Worm (Caenorhabditis elegans) whole organism, young adult: Measurements from ENCODE around the gene F37A4.1.

ENCODE experiments used
- B0019.2 ChIP-seq: fragments of 200-800 bp; sonication (Bioruptor generic); conservative IDR thresholded peaks from 2 replicates; pipeline ENCODE4 v1.3.6; 2022; ENCODE audit warnings: missing genetic modification reagents, missing genetic modification characterization, missing compliant biosample characterization
- B0261.1 ChIP-seq: sonication (generic microtip); optimal IDR thresholded peaks from 2 replicates; lab custom pipeline; 2016; ENCODE audit warnings: mild to moderate bottlenecking, missing genetic modification characterization, moderate library complexity, missing compliant biosample characterization
- F49E8.2 ChIP-seq: sonication (generic microtip); optimal IDR thresholded peaks from 3 replicates; lab custom pipeline; 2017; ENCODE audit warnings: missing genetic modification characterization, mild to moderate bottlenecking, missing compliant biosample characterization, antibody characterized with exemption, moderate library complexity; ENCODE audit not compliant: insufficient read depth
- F52B5.7 ChIP-seq: sonication (generic microtip); optimal IDR thresholded peaks from 2 replicates; lab custom pipeline; 2016; ENCODE audit warnings: mild to moderate bottlenecking, missing genetic modification characterization, missing compliant biosample characterization
- Y56A3A.18 ChIP-seq: fragments of 200-800 bp; sonication (Bioruptor generic); IDR thresholded peaks from 2 replicates; pipeline ENCODE4 v1.3.6; 2022; ENCODE audit warnings: missing genetic modification reagents, missing genetic modification characterization, missing compliant biosample characterization
- Y95B8A.8 ChIP-seq: fragments of 200-800 bp; sonication (Bioruptor generic); IDR thresholded peaks from 2 replicates; pipeline ENCODE4 v1.3.6; 2022; ENCODE audit warnings: missing genetic modification reagents, missing genetic modification characterization, missing compliant biosample characterization
- athp-1 ChIP-seq: sonication (generic microtip); optimal IDR thresholded peaks from 2 replicates; lab custom pipeline; 2017; ENCODE audit warnings: mild to moderate bottlenecking, missing genetic modification characterization, missing compliant biosample characterization
- attf-6 ChIP-seq: fragments of 200-800 bp; sonication (Bioruptor generic); IDR thresholded peaks from 2 replicates; pipeline ENCODE4 v1.3.6; 2022; ENCODE audit warnings: missing genetic modification reagents, missing genetic modification characterization, missing compliant biosample characterization
- bed-1 ChIP-seq: fragments of 200-800 bp; sonication (Bioruptor generic); IDR thresholded peaks from 2 replicates; pipeline ENCODE4 v1.3.6; 2022; ENCODE audit warnings: missing genetic modification reagents, missing genetic modification characterization, missing compliant biosample characterization
- cebp-2 ChIP-seq: fragments of 200-800 bp; sonication (Bioruptor generic); IDR thresholded peaks from 2 replicates; pipeline ENCODE4 v1.3.6; 2022; ENCODE audit warnings: missing genetic modification characterization, missing compliant biosample characterization
- ceh-27 ChIP-seq: fragments of 200-800 bp; sonication (Bioruptor generic); optimal IDR thresholded peaks from 2 replicates; lab custom pipeline; 2018; ENCODE audit warnings: mild to moderate bottlenecking, missing genetic modification characterization, moderate library complexity, missing compliant biosample characterization
- ceh-79 ChIP-seq: sonication (generic microtip); optimal IDR thresholded peaks from 2 replicates; lab custom pipeline; 2017; ENCODE audit warnings: mild to moderate bottlenecking, missing genetic modification characterization, missing compliant biosample characterization
- die-1 ChIP-seq: sonication (generic microtip); optimal IDR thresholded peaks from 2 replicates; lab custom pipeline; 2016; ENCODE audit warnings: missing genotype, mild to moderate bottlenecking, missing genetic modification characterization, missing compliant biosample characterization
- dpff-1 ChIP-seq: sonication (generic microtip); optimal IDR thresholded peaks from 2 replicates; lab custom pipeline; 2017; ENCODE audit warnings: mild to moderate bottlenecking, missing genetic modification characterization, missing compliant biosample characterization
- ekl-4 ChIP-seq: fragments of 200-800 bp; sonication (Bioruptor generic); IDR thresholded peaks from 2 replicates; pipeline ENCODE4 v1.3.6; 2022; ENCODE audit warnings: missing genetic modification reagents, missing genetic modification characterization, missing compliant biosample characterization
- gei-17 ChIP-seq: fragments of 200-800 bp; sonication (Bioruptor generic); optimal IDR thresholded peaks from 2 replicates; lab custom pipeline; 2018; ENCODE audit warnings: mild to moderate bottlenecking, missing genetic modification characterization, missing compliant biosample characterization
- him-1 ChIP-seq: sonication (generic microtip); optimal IDR thresholded peaks from 2 replicates; lab custom pipeline; 2016; ENCODE audit warnings: missing genotype, missing genetic modification reagents, missing genetic modification characterization, missing compliant biosample characterization
- hmg-20 ChIP-seq: fragments of 200-800 bp; sonication (Bioruptor generic); IDR thresholded peaks from 2 replicates; pipeline ENCODE4 v1.3.6; 2022; ENCODE audit warnings: missing genetic modification reagents, missing genetic modification characterization, missing compliant biosample characterization
- hrde-1 ChIP-seq: sonication (generic microtip); optimal IDR thresholded peaks from 2 replicates; lab custom pipeline; 2016; ENCODE audit warnings: missing genetic modification characterization, mild to moderate bottlenecking, missing compliant biosample characterization, moderate library complexity, missing genotype, missing genetic modification reagents, borderline replicate concordance
- hsf-1 ChIP-seq: fragments of 200-800 bp; sonication (Bioruptor generic); IDR thresholded peaks from 2 replicates; pipeline ENCODE4 v1.3.6; 2022; ENCODE audit warnings: missing genetic modification reagents, missing genetic modification characterization, missing compliant biosample characterization
- lir-1 ChIP-seq: fragments of 200-800 bp; sonication (Bioruptor generic); conservative IDR thresholded peaks from 2 replicates; pipeline ENCODE4 v1.3.6; 2022; ENCODE audit warnings: missing genetic modification reagents, missing genetic modification characterization, missing compliant biosample characterization
- madf-6 ChIP-seq: fragments of 200-800 bp; sonication (Bioruptor generic); IDR thresholded peaks from 2 replicates; pipeline ENCODE4 v1.3.6; 2022; ENCODE audit warnings: missing genetic modification reagents, missing genetic modification characterization, missing compliant biosample characterization
- madf-8 ChIP-seq: fragments of 200-800 bp; sonication (Bioruptor generic); conservative IDR thresholded peaks from 2 replicates; pipeline ENCODE4 v1.3.6; 2022; ENCODE audit warnings: missing genetic modification reagents, missing genetic modification characterization, missing compliant biosample characterization
- mcd-1 ChIP-seq: fragments of 200-800 bp; sonication (Bioruptor generic); IDR thresholded peaks from 2 replicates; pipeline ENCODE4 v1.3.6; 2022; ENCODE audit warnings: missing genetic modification reagents, missing genetic modification characterization, missing compliant biosample characterization
- mel-28 ChIP-seq: sonication (generic microtip); optimal IDR thresholded peaks from 2 replicates; lab custom pipeline; 2016; ENCODE audit warnings: borderline replicate concordance, mild to moderate bottlenecking, missing genetic modification characterization, missing compliant biosample characterization
- mxl-1 ChIP-seq: sonication (generic microtip); optimal IDR thresholded peaks from 2 replicates; lab custom pipeline; 2016; ENCODE audit warnings: missing genetic modification characterization, missing compliant biosample characterization
- nfyb-1 ChIP-seq: fragments of 200-800 bp; sonication (Bioruptor generic); IDR thresholded peaks from 2 replicates; pipeline ENCODE4 v1.3.6; 2022; ENCODE audit warnings: missing genetic modification reagents, missing genetic modification characterization, missing compliant biosample characterization
- nhr-179 ChIP-seq: sonication (generic microtip); optimal IDR thresholded peaks from 2 replicates; lab custom pipeline; 2016; ENCODE audit warnings: mild to moderate bottlenecking, missing genetic modification characterization, missing compliant biosample characterization
- repo-1 ChIP-seq: sonication (generic microtip); optimal IDR thresholded peaks from 2 replicates; lab custom pipeline; 2017; ENCODE audit warnings: mild to moderate bottlenecking, missing genetic modification characterization, missing compliant biosample characterization
- sdz-38 ChIP-seq: sonication (generic microtip); optimal IDR thresholded peaks from 2 replicates; lab custom pipeline; 2016; ENCODE audit warnings: missing genotype, missing genetic modification characterization, missing compliant biosample characterization
- tbp1 ChIP-seq: fragments of 200-800 bp; sonication (Bioruptor generic); optimal IDR thresholded peaks from 2 replicates; lab custom pipeline; 2018; ENCODE audit warnings: mild to moderate bottlenecking, missing genetic modification characterization, missing compliant biosample characterization
- tlf-1 ChIP-seq: fragments of 200-800 bp; sonication (Bioruptor generic); optimal IDR thresholded peaks from 2 replicates; lab custom pipeline; 2018; ENCODE audit warnings: mild to moderate bottlenecking, missing genetic modification characterization, missing compliant biosample characterization
- unc-62 ChIP-seq: fragments of 150-350 bp; optimal IDR thresholded peaks from 2 replicates; lab custom pipeline; 2014; ENCODE audit warnings: missing biosample characterization, missing genetic modification reagents, missing genetic modification characterization
- zfh-2 ChIP-seq: fragments of 200-800 bp; sonication (Bioruptor generic); conservative IDR thresholded peaks from 2 replicates; pipeline ENCODE4 v1.3.6; 2022; ENCODE audit warnings: missing genetic modification reagents, missing genetic modification characterization, missing compliant biosample characterization
- ztf-22 ChIP-seq: fragments of 200-800 bp; sonication (Bioruptor generic); optimal IDR thresholded peaks from 2 replicates; lab custom pipeline; 2018; ENCODE audit warnings: mild to moderate bottlenecking, missing genetic modification characterization, moderate library complexity, missing compliant biosample characterization
- ztf-28 ChIP-seq: fragments of 200-800 bp; sonication (Bioruptor generic); IDR thresholded peaks from 2 replicates; pipeline ENCODE4 v1.3.6; 2022; ENCODE audit warnings: missing genetic modification reagents, missing genetic modification characterization, missing compliant biosample characterization
- ztf-6 ChIP-seq: fragments of 200-800 bp; sonication (Bioruptor generic); IDR thresholded peaks from 2 replicates; pipeline ENCODE4 v1.3.6; 2022; ENCODE audit warnings: missing genetic modification reagents, missing genetic modification characterization, missing compliant biosample characterization

The F37A4.1 gene

DNA sequence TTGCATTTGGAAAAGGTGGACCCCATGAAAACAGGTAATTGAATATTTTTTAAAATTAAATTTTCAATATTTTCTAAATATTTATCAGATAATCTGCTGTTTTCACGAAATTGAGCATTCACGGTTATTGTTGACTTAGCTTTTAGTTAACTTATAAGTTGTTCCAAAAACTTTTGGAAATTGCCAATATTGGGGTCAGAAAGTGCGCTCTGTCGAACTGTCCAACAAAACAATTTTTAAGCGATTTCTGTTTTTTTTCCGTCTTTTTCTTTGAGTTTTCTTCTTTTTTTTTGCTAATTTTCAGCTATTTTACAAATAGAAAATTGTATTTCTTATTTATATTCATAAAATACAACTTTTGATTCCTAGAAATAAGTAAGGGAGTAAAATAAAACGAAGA lies 8.1 kb downstream of the F37A4.1 start:
- no peak for TF ChIP-seq nfyb-1
- TF ChIP-seq mcd-1: 0 out of 2 replicates have a peak, but pooled peaks have one; percentile 15

DNA sequence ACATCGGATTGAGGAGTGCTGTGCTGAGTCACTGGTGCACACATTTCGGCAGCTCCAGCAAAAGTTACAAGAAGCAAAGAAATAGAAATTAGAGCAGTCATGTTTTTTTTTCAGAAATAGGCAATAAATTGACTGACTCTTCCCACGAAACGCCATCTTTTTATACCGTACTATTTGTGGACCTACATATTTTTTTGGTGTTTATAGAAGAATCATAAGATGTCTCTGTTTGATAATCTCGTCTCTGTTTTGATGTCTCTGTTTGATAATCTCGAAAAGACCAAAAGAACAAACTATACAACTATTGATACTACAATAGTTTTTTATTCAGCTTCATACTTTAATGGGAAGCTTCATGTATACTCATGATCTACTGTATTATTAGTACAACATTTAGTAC lies 11.2 kb downstream of the F37A4.1 start, which contains the start of gene Y102E9.3:
TSS of gene Y102E9.3 (minus strand) at position 101 of the 400 bp plus-strand sequence.
- TF ChIP-seq madf-8 (GFP tag; lab: Robert Waterston, UW) (no peak), cebp-2 (GFP tag; lab: Robert Waterston, UW) (no peak), gei-17 (no peak), repo-1 (tag; lab: Kevin White, UChicago) (no peak)

DNA sequence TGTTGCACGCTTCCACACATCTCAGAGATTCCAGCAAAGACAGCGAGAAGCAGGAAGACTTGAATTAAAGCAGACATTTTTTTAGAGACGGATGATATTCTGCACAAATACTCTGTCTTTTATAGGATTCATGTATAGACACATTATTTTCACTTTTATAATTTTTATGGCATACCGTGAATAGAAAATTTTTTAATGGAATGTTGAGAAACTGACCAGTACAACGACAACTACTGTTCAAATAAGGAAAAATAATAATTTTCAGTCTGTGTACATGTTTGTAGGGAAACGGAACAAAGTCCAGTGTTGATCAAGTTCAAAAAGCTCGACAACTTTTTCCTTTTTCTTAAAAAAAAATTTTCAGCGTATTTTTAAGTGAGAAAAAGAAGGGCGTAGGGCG lies 13.4 kb downstream of the F37A4.1 start, which contains the start of gene Y102E9.6:
TSS of gene Y102E9.6 (minus strand) at position 101 of the 400 bp plus-strand sequence.
- TF ChIP-seq hrde-1 (no peak), unc-62 (GFP tag; lab: Kevin White, UChicago) (no peak), tlf-1 (GFP tag; lab: Kevin White, UChicago) (no peak), lir-1 (GFP tag; lab: Robert Waterston, UW) (no peak), ceh-79 (no peak), madf-6 (GFP tag; lab: Robert Waterston, UW) (no peak), F49E8.2 (tag; lab: Kevin White, UChicago) (no peak), B0019.2 (GFP tag; lab: Robert Waterston, UW) (no peak), athp-1 (no peak), F52B5.7 (tag; lab: Kevin White, UChicago) (no peak), ztf-28 (GFP tag; lab: Robert Waterston, UW) (no peak), hsf-1 (no peak), tbp1 (no peak), ztf-6 (GFP tag; lab: Robert Waterston, UW) (no peak), hmg-20 (GFP tag; lab: Robert Waterston, UW) (no peak), Y95B8A.8 (GFP tag; lab: Robert Waterston, UW) (no peak), attf-6 (GFP tag; lab: Robert Waterston, UW) (no peak), ceh-27 (GFP tag; lab: Kevin White, UChicago) (no peak), mel-28 (tag; lab: Kevin White, UChicago) (no peak)

DNA sequence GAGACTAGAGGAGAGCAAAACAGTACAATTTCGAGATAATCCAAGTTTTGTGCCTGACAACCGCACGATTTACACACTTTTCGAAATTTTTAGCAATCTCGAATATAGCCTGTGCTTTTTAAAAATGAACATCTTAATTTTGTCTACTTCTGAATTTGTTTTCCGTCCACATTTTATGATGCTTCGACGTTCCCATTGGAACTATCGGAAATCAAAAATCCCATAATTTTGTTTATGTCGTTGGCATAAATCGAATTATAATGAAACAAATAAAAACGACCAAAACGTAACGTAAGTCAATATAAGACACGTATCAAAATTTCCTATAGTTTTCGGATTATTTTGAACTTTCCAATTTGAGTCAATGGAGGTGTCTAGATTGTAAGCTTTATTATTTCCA lies 13.8 kb downstream of the F37A4.1 start, which contains the start of gene K07E12.2:
TSS of gene K07E12.2 (plus strand) at position 301 of the 400 bp plus-strand sequence.
- no peak for TF ChIP-seq tbp1

DNA sequence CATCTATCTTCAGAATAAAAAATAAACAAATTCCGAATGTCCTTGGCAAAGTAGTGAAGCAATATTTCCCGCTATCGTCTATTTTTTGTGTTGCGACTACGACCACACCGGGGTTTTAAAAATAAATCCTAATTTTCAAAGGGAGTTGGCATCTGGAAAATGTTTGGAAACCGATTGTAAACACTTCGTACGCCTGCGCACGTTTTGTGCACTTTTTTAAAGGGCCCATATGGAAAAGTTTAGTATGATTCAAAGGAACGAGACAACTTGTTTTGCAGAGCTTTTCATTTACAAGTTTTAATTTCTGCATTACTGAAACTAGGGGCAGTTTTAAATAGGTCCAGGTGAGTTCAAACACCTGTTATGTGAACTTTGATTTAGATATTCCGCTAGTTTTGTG lies 16.9 kb downstream of the F37A4.1 start:
- no peak for TF ChIP-seq Y56A3A.18
- TF ChIP-seq die-1 (tag; lab: Kevin White, UChicago): no peak
- TF ChIP-seq ekl-4 (GFP tag; lab: Robert Waterston, UW): no peak
- no peak for TF ChIP-seq ztf-22 (GFP tag; lab: Kevin White, UChicago)
- TF ChIP-seq zfh-2 (GFP tag; lab: Robert Waterston, UW): no peak
- TF ChIP-seq sdz-38 (tag; lab: Kevin White, UChicago): no peak
- no peak for TF ChIP-seq athp-1
- TF ChIP-seq hmg-20 (GFP tag; lab: Robert Waterston, UW): no peak
- no peak for TF ChIP-seq nhr-179 (tag; lab: Kevin White, UChicago)
- TF ChIP-seq mxl-1 (tag; lab: Kevin White, UChicago): no peak
- TF ChIP-seq bed-1 (GFP tag; lab: Robert Waterston, UW): no peak
- no peak for TF ChIP-seq ztf-6 (GFP tag; lab: Robert Waterston, UW)
- TF ChIP-seq B0261.1 (tag; lab: Kevin White, UChicago): no peak
- no peak for TF ChIP-seq dpff-1
- TF ChIP-seq him-1 (tag; lab: Kevin White, UChicago): no peak
- TF ChIP-seq, all 124 proteins: peak for 0
